Worm (Caenorhabditis elegans) whole organism, early embryonic: ENCODE measurements around the gene lido-8.

Source experiments
- B0310.2 ChIP-seq: sonication (generic microtip); optimal IDR thresholded peaks from 2 replicates; lab custom pipeline; 2016; ENCODE audit warnings: mild to moderate bottlenecking, missing genetic modification characterization, missing compliant biosample characterization
- ama-1 ChIP-seq: fragments of 150-350 bp; optimal IDR thresholded peaks from 2 replicates; lab custom pipeline; 2014
- ceh-13 ChIP-seq: fragments of 200-800 bp; sonication (Bioruptor generic); optimal IDR thresholded peaks from 2 replicates; lab custom pipeline; 2018; ENCODE audit warnings: mild to moderate bottlenecking, missing genetic modification characterization, missing compliant biosample characterization
- ets-7 ChIP-seq: sonication (generic microtip); optimal IDR thresholded peaks from 2 replicates; lab custom pipeline; 2016; ENCODE audit warnings: missing genotype, missing genetic modification characterization, missing compliant biosample characterization
- hmg-4 ChIP-seq: fragments of 200-800 bp; sonication (Bioruptor generic); optimal IDR thresholded peaks from 2 replicates; lab custom pipeline; 2018; ENCODE audit warnings: mild to moderate bottlenecking, missing genetic modification characterization, missing compliant biosample characterization
- sea-1 ChIP-seq: fragments of 200-800 bp; sonication (Bioruptor generic); conservative IDR thresholded peaks from 2 replicates; pipeline ENCODE4 v1.3.6; 2022; ENCODE audit warnings: missing genetic modification characterization, missing compliant biosample characterization

DNA sequence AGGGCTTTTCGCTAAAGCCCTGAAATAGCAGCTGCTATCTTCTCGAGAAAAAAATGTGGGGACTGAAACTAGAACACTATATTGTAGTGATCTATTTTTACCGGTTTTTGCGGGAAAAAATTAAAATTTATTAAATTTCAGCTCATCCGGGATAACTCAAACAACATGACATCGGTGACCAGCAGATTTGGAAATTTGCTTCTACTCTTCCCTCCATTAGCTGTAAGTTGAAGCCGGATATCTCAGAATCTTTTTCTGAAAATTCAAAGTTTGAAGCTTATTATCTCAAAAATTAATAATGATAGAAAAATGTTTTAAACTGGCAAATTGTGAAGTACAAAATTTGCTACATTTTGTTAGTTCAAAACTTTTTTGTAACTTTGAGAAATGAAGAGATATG, 12.4 kb upstream of the lido-8 start:
- no peak for TF ChIP-seq ets-7 (tag; lab: Kevin White, UChicago)
- no peak for TF ChIP-seq sea-1 (GFP tag; lab: Robert Waterston, UW)
- TF ChIP-seq B0310.2 (tag; lab: Kevin White, UChicago), result no peak
- TF ChIP-seq ama-1, result no peak
- TF ChIP-seq ceh-13 (GFP tag; lab: Kevin White, UChicago), result no peak
- TF ChIP-seq hmg-4, result no peak
